Worm (Caenorhabditis elegans): ENCODE data around the gene F08F3.8.
"Not testable (repeated sequence)": the region's sequence is repeated elsewhere in the genome, so short reads cannot be mapped to it uniquely, and the experiment has no call there.

F08F3.8 gene

DNA sequence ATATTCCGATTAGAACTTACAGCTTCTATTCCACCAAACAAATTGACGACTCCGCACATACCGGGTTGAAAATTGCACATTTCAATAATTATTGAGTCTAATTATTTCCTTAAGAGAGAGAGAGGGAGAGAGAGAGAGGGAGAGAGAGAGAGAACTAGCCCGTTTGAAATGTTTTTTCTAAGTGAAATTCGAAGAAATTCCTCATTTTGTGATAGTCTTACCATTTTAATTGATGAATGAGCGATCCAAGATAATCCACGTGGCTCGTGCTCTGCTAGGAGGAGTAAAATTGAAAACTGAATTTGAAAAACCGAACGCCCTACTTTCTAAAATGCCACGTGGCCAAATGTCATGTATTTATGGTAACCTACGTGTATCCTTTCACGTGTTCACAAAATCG is at the start of gene F08F3.8:
TSS of gene F08F3.8 (minus strand) at position 101 of the 400 bp plus-strand sequence.
- no peak for TF ChIP-seq ceh-62 (tag; optimal IDR thresholded peaks at IDR 0.05)
- TF ChIP-seq pqm-1 (tag; optimal IDR thresholded peaks at IDR 0.05) = no peak
- TF ChIP-seq duxl-1 (tag; optimal IDR thresholded peaks at IDR 0.05; ENCODE audit: poor library complexity) = no peak
- no peak for TF ChIP-seq snpc-4 (tag; optimal IDR thresholded peaks at IDR 0.05)
- TF ChIP-seq hmg-1.1 (GFP tag; IDR thresholded peaks at IDR 0.05) = no peak
- no peak for TF ChIP-seq tra-1 (GFP tag; IDR thresholded peaks at IDR 0.05)
- no peak for TF ChIP-seq lin-29 (GFP tag; IDR thresholded peaks at IDR 0.05)

DNA sequence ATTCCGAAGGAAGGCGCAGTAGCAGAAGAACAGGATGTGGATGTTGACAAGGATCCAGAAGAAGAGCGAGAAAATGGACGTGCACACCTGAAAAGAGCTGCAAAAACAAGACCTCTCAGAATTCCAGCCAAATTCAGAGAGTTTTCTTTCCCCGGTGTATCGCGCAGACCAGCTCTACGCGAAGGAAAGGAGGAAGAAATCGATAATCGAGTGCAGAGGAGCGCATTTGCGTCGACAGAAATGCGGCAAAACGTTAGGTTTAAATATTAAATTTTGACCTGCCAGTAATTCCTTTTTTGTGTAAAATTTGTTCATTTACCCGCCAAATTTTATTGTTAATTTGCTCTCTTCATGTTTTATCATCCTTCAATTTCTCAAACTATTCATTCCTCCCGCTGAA is 45.3 kb upstream of the F08F3.8 start:
- TF ChIP-seq hif-1 (tag; optimal IDR thresholded peaks at IDR 0.05) = no peak
- no peak for TF ChIP-seq dmd-8 (GFP tag; IDR thresholded peaks at IDR 0.05)

DNA sequence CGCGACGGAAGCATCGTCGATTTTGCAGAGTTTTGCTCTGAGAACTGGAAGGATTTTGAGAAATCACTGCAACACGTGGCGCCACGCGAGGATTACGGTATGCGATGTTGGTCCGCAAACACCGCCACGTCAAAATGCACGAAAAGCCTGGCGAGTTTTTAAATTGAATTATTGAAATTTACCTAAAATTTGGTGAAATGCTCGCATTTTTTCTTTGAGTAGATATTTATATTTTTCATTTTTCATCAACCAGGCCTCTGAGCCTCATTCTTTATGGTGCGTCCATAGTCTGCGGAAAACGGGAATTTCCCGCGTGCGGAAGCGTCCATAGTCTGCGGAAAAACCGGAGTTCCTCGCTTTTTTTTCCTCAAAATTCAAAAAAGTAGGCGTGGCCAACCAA is 38.5 kb upstream of the F08F3.8 start, which contains the start of gene ZC317.7:
TSS of gene ZC317.7 (minus strand) at position 101 of the 400 bp plus-strand sequence.
- TF ChIP-seq ZK337.2 (GFP tag; IDR thresholded peaks at IDR 0.05); F37D6.2 (tag; optimal IDR thresholded peaks at IDR 0.05); lin-38 (GFP tag; IDR thresholded peaks at IDR 0.05): not testable (repeated sequence)

ce11 chrV:5468489-5468888 is 36.1 kb upstream of the F08F3.8 start, which contains the start of gene ZC317.6:
Gene ZC317.6, minus strand, starts transcription at chrV:5468589.
- not testable (repeated sequence) for TF ChIP-seq pha-4 (GFP tag; IDR thresholded peaks at IDR 0.05); pha-4 (tag; optimal IDR thresholded peaks at IDR 0.05); dpl-1 (GFP tag; optimal IDR thresholded peaks at IDR 0.05); egl-43 (GFP tag; IDR thresholded peaks at IDR 0.05)

ce11 chrV:5465335-5465734 is 32.9 kb upstream of the F08F3.8 start, which contains the start of gene srg-68:
Gene srg-68, minus strand, starts transcription at chrV:5465435.
- TF ChIP-seq F10B5.3 (tag; optimal IDR thresholded peaks at IDR 0.05) (no peak), ceh-28 (tag; optimal IDR thresholded peaks at IDR 0.05) (no peak), snpc-4 (tag; optimal IDR thresholded peaks at IDR 0.05) (no peak), lin-1 (GFP tag; IDR thresholded peaks at IDR 0.05) (no peak), aha-1 (tag) (no peak), unc-62 (GFP tag; optimal IDR thresholded peaks at IDR 0.05 in 1 of 2) (no peak), unc-62 (tag; optimal IDR thresholded peaks at IDR 0.05) (no peak), nhr-77 (tag; optimal IDR thresholded peaks at IDR 0.05) (no peak), set-16 (GFP tag; IDR thresholded peaks at IDR 0.05) (no peak), T20F7.1 (GFP tag; optimal IDR thresholded peaks at IDR 0.05) (no peak), Y105C5A.15 (GFP tag; IDR thresholded peaks at IDR 0.05) (no peak), lin-38 (GFP tag; IDR thresholded peaks at IDR 0.05) (no peak), tra-1 (GFP tag; IDR thresholded peaks at IDR 0.05) (no peak), spr-3 (GFP tag; optimal IDR thresholded peaks at IDR 0.05) (no peak), dpl-1 (GFP tag; optimal IDR thresholded peaks at IDR 0.05) (no peak)

ce11 chrV:5462894-5463293 is 30.5 kb upstream of the F08F3.8 start, which contains the start of gene srg-67:
Gene srg-67, minus strand, starts transcription at chrV:5462994.
- TF ChIP-seq zag-1 (tag; optimal IDR thresholded peaks at IDR 0.05) = no peak
- no peak for TF ChIP-seq tra-1 (GFP tag; IDR thresholded peaks at IDR 0.05)
- no peak for TF ChIP-seq arid-1 (GFP tag; conservative IDR thresholded peaks at IDR 0.05)
- no peak for TF ChIP-seq ceh-20 (GFP tag; IDR thresholded peaks at IDR 0.05)
- no peak for TF ChIP-seq nhr-41 (GFP tag; IDR thresholded peaks at IDR 0.05)
- no peak for TF ChIP-seq attf-4 (tag; optimal IDR thresholded peaks at IDR 0.05)
- TF ChIP-seq ceh-28 (tag; optimal IDR thresholded peaks at IDR 0.05) = no peak
- no peak for TF ChIP-seq madf-5 (GFP tag; IDR thresholded peaks at IDR 0.05)
- no peak for TF ChIP-seq unc-62 (GFP tag; optimal IDR thresholded peaks at IDR 0.05 in 1 of 2)
- no peak for TF ChIP-seq unc-62 (tag; optimal IDR thresholded peaks at IDR 0.05)
- no peak for TF ChIP-seq ceh-32 (tag; optimal IDR thresholded peaks at IDR 0.05; ENCODE audit: poor library complexity)
- no peak for TF ChIP-seq php-3 (GFP tag; IDR thresholded peaks at IDR 0.05)
- TF ChIP-seq skn-1 (tag; optimal IDR thresholded peaks at IDR 0.05) = no peak

Measured in whole organism, L4 larva.